Fruit fly (Drosophila melanogaster): ENCODE measurements around the gene CG34450.

CG34450 gene

dm6 chrX:9282783-9283289, 47.5 kb downstream of the CG34450 start, which contains the start of gene c11.1:
Gene c11.1, minus strand, starts transcription at chrX:9283117.
- TF ChIP-seq CG8119 (GFP tag; IDR thresholded peaks at IDR 0.05) = 0 out of 3 replicates have a peak, but pooled peaks have one; percentile 17
- peak; percentile 29 for TF ChIP-seq Eip78C (GFP tag)
- TF ChIP-seq CG6854 (GFP tag; optimal IDR thresholded peaks at IDR 0.05) = no peak
- TF ChIP-seq esn (GFP tag; optimal IDR thresholded peaks at IDR 0.05) = peak; percentile 22
- TF ChIP-seq fd59A (GFP tag; optimal IDR thresholded peaks at IDR 0.05) = no peak
- TF ChIP-seq CG6808 (GFP tag; optimal IDR thresholded peaks at IDR 0.05) = peak; percentile 64
- TF ChIP-seq Sox14 (GFP tag; optimal IDR thresholded peaks at IDR 0.05) = peak; percentile 37
- 0 out of 2 replicates have a peak, but pooled peaks have one; percentile 33 for TF ChIP-seq CG15336 (GFP tag; IDR thresholded peaks at IDR 0.05)
- no peak for TF ChIP-seq OdsH (GFP tag; optimal IDR thresholded peaks at IDR 0.05)

dm6 chrX:9281998-9282644, 48.2 kb downstream of the CG34450 start:
- TF ChIP-seq CG1621 (tag; optimal IDR thresholded peaks at IDR 0.05) = no peak
- TF ChIP-seq lz (GFP tag; optimal IDR thresholded peaks at IDR 0.05) = no peak
- no peak for TF ChIP-seq CG3919 (GFP tag; optimal IDR thresholded peaks at IDR 0.05)
- TF ChIP-seq svp (GFP tag) = no peak
- TF ChIP-seq fkh (GFP tag; optimal IDR thresholded peaks at IDR 0.05) = no peak
- no peak for TF ChIP-seq topi (GFP tag; optimal IDR thresholded peaks at IDR 0.05)

All from whole organism, prepupa.